Worm (Caenorhabditis elegans) whole organism, young adult: ENCODE data around the gene nspg-14.

ENCODE experiments used
- F49E8.2 ChIP-seq: sonication (generic microtip); optimal IDR thresholded peaks from 3 replicates; lab custom pipeline; 2017; ENCODE audit warnings: missing genetic modification characterization, mild to moderate bottlenecking, missing compliant biosample characterization, antibody characterized with exemption, moderate library complexity; ENCODE audit not compliant: insufficient read depth
- F52B5.7 ChIP-seq: sonication (generic microtip); optimal IDR thresholded peaks from 2 replicates; lab custom pipeline; 2016; ENCODE audit warnings: mild to moderate bottlenecking, missing genetic modification characterization, missing compliant biosample characterization
- Y79H2A.3 ChIP-seq: fragments of 200-800 bp; sonication (Bioruptor generic); conservative IDR thresholded peaks from 2 replicates; pipeline ENCODE4 v1.3.6; 2022; ENCODE audit warnings: missing genetic modification reagents, missing genetic modification characterization, missing compliant biosample characterization
- chd-7 ChIP-seq: sonication (generic microtip); optimal IDR thresholded peaks from 2 replicates; lab custom pipeline; 2016; ENCODE audit warnings: mild to moderate bottlenecking, missing genetic modification characterization, moderate library complexity, missing compliant biosample characterization
- egl-44 ChIP-seq: fragments of 200-800 bp; sonication (Bioruptor generic); IDR thresholded peaks from 2 replicates; pipeline ENCODE4 v1.3.6; 2022; ENCODE audit warnings: missing genetic modification reagents, missing genetic modification characterization, missing compliant biosample characterization
- him-1 ChIP-seq: sonication (generic microtip); optimal IDR thresholded peaks from 2 replicates; lab custom pipeline; 2016; ENCODE audit warnings: missing genotype, missing genetic modification reagents, missing genetic modification characterization, missing compliant biosample characterization
- nfya-2 ChIP-seq: fragments of 200-800 bp; sonication (Bioruptor generic); IDR thresholded peaks from 2 replicates; pipeline ENCODE4 v1.3.6; 2022; ENCODE audit warnings: missing genetic modification reagents, missing genetic modification characterization, missing compliant biosample characterization
- pha-4 ChIP-seq: fragments of 150-350 bp; sonication (generic microtip); optimal IDR thresholded peaks from 2 replicates; lab custom pipeline; 2014; ENCODE audit warnings: missing biosample characterization, missing genetic modification reagents, missing genetic modification characterization
- snpc-1.1 ChIP-seq: sonication (generic microtip); optimal IDR thresholded peaks from 2 replicates; lab custom pipeline; 2017; ENCODE audit warnings: missing genetic modification characterization, mild to moderate bottlenecking, missing compliant biosample characterization, antibody characterized with exemption, moderate library complexity, missing genotype, missing genetic modification reagents; ENCODE audit not compliant: insufficient read depth
- snpc-3.4 ChIP-seq: sonication (generic microtip); optimal IDR thresholded peaks from 2 replicates; lab custom pipeline; 2017; ENCODE audit warnings: missing genetic modification characterization, mild to moderate bottlenecking, missing compliant biosample characterization, antibody characterized with exemption, moderate library complexity, missing genotype, missing genetic modification reagents
- unc-62 ChIP-seq: fragments of 150-350 bp; optimal IDR thresholded peaks from 2 replicates; lab custom pipeline; 2014; ENCODE audit warnings: missing biosample characterization, missing genetic modification reagents, missing genetic modification characterization
- ztf-6 ChIP-seq: fragments of 200-800 bp; sonication (Bioruptor generic); IDR thresholded peaks from 2 replicates; pipeline ENCODE4 v1.3.6; 2022; ENCODE audit warnings: missing genetic modification reagents, missing genetic modification characterization, missing compliant biosample characterization

ce11 chrX:5278249-5278648 is 25.4 kb downstream of the nspg-14 start:
- TF ChIP-seq snpc-1.1 (tag; lab: Kevin White, UChicago) (no peak), ztf-6 (GFP tag; lab: Robert Waterston, UW) (no peak), him-1 (no peak), chd-7 (no peak), snpc-3.4 (no peak), Y79H2A.3 (GFP tag; lab: Robert Waterston, UW) (no peak), nfya-2 (no peak), F52B5.7 (tag; lab: Kevin White, UChicago) (no peak), unc-62 (GFP tag; lab: Kevin White, UChicago) (no peak), pha-4 (tag; lab: Kevin White, UChicago) (no peak), F49E8.2 (tag; lab: Kevin White, UChicago) (no peak), egl-44 (GFP tag; lab: Robert Waterston, UW) (no peak)
